Fruit fly (Drosophila melanogaster): ENCODE data around the gene Hakai.
A peak's percentile ranks its signal among the peaks of the same experiment; 100 is the strongest.

- TF ChIP-seq CG2678 (tag; optimal IDR thresholded peaks at IDR 0.05), result peak; percentile 45
- TF ChIP-seq CG11085 (GFP tag; IDR thresholded peaks at IDR 0.05), result no peak
- TF ChIP-seq eve (GFP tag; optimal IDR thresholded peaks at IDR 0.05), result no peak
Observed at dm6 chr2L:19582185-19582584, at the start of gene Hakai.

Measured in whole organism, embryonic.